Worm (Caenorhabditis elegans): ENCODE data around the gene ZK546.4.
"Not testable (repeated sequence)": the region's sequence is repeated elsewhere in the genome, so short reads cannot be mapped to it uniquely, and the experiment has no call there.

ce11 chrII:4932727-4933126, 5.1 kb upstream of the ZK546.4 start, which contains the start of gene msp-152:
- not testable (repeated sequence) for TF ChIP-seq lin-13 (GFP tag; optimal IDR thresholded peaks at IDR 0.05); sma-3 (GFP tag; optimal IDR thresholded peaks at IDR 0.05); R02D3.7 (tag; optimal IDR thresholded peaks at IDR 0.05); fos-1 (tag; optimal IDR thresholded peaks at IDR 0.05); nhr-25 (tag; optimal IDR thresholded peaks at IDR 0.05); mdl-1 (tag; optimal IDR thresholded peaks at IDR 0.05); peb-1 (tag; optimal IDR thresholded peaks at IDR 0.05); nhr-77 (tag; optimal IDR thresholded peaks at IDR 0.05); lin-39 (tag; optimal IDR thresholded peaks at IDR 0.05)
